Fruit fly (Drosophila melanogaster): Measurements from ENCODE around the gene CG12219.

The CG12219 gene

dm6 chrX:6316858-6317474, 15.9 kb upstream of the CG12219 start (continued):
- TF ChIP-seq bigmax (GFP tag; optimal IDR thresholded peaks at IDR 0.05) (no peak), CG9797 (GFP tag; optimal IDR thresholded peaks at IDR 0.05) (no peak), gro (GFP tag; optimal IDR thresholded peaks at IDR 0.05) (peak; percentile 65), yki (optimal IDR thresholded peaks at IDR 0.05) (no peak), sens-2 (GFP tag; IDR thresholded peaks at IDR 0.05) (peak; percentile 56), CG9727 (GFP tag; optimal IDR thresholded peaks at IDR 0.05) (peak; percentile 57), CG3838 (GFP tag; optimal IDR thresholded peaks at IDR 0.05) (no peak), danr (GFP tag; IDR thresholded peaks at IDR 0.05) (peak; percentile 34; the same call in 1 of the 2 replicates), al (GFP tag; IDR thresholded peaks at IDR 0.05) (peak; percentile 48; the same call in 1 of the 2 replicates), CG13287 (GFP tag; IDR thresholded peaks at IDR 0.05; ENCODE audit: partially characterized antibody) (no peak), prd (optimal IDR thresholded peaks at IDR 0.05) (no peak), prd (GFP tag; IDR thresholded peaks at IDR 0.05) (peak; percentile 75), shn (GFP tag; optimal IDR thresholded peaks at IDR 0.05) (no peak), HLH54F (GFP tag; optimal IDR thresholded peaks at IDR 0.05) (peak; percentile 40), Deaf1 (tag; optimal IDR thresholded peaks at IDR 0.05) (peak; percentile 28), CG8765 (GFP tag; IDR thresholded peaks at IDR 0.05) (no peak), row (GFP tag; IDR thresholded peaks at IDR 0.05) (peak; percentile 83), Max (GFP tag; optimal IDR thresholded peaks at IDR 0.05) (peak; percentile 35), sug (tag; optimal IDR thresholded peaks at IDR 0.05) (no peak), Jarid2 (GFP tag; optimal IDR thresholded peaks at IDR 0.05) (no peak), CG15696 (tag; optimal IDR thresholded peaks at IDR 0.05) (no peak), rib (GFP tag; IDR thresholded peaks at IDR 0.05) (no peak), CG7928 (GFP tag; optimal IDR thresholded peaks at IDR 0.05) (peak; percentile 7), CG11695 (GFP tag; IDR thresholded peaks at IDR 0.05) (peak; percentile 79), CG16813 (GFP tag; IDR thresholded peaks at IDR 0.05; ENCODE audit: partially characterized antibody) (no peak), CG11696 (GFP tag; IDR thresholded peaks at IDR 0.05) (peak; percentile 72), CG8478 (optimal IDR thresholded peaks at IDR 0.05) (no peak), GATAe (GFP tag; conservative IDR thresholded peaks at IDR 0.05) (no peak; the same call in 1 of the 2 replicates), Gug (GFP tag; IDR thresholded peaks at IDR 0.05) (peak; percentile 49; the same call in 2 of the 4 replicates), CG5245 (GFP tag; optimal IDR thresholded peaks at IDR 0.05) (no peak), CkIIα-i1 (GFP tag; IDR thresholded peaks at IDR 0.05) (no peak), bsh (GFP tag; optimal IDR thresholded peaks at IDR 0.05) (peak in 1 of 2 experiments; percentile 49), CG12391 (tag; optimal IDR thresholded peaks at IDR 0.05) (peak; percentile 53), CG3407 (GFP tag; optimal IDR thresholded peaks at IDR 0.05) (no peak), Xbp1 (GFP tag; optimal IDR thresholded peaks at IDR 0.05) (peak; percentile 38), Chrac-16 (GFP tag; optimal IDR thresholded peaks at IDR 0.05) (peak; percentile 18), CG10366 (GFP tag; IDR thresholded peaks at IDR 0.05) (peak; percentile 60), nom (GFP tag; optimal IDR thresholded peaks at IDR 0.05) (no peak), CG2116 (GFP tag; optimal IDR thresholded peaks at IDR 0.05) (no peak), gsb (GFP tag; IDR thresholded peaks at IDR 0.05) (peak; percentile 21; the same call in 1 of the 2 replicates), CG2712 (tag; optimal IDR thresholded peaks at IDR 0.05) (no peak), lilli (GFP tag; optimal IDR thresholded peaks at IDR 0.05) (peak; percentile 57), CG3847 (GFP tag; IDR thresholded peaks at IDR 0.05) (peak; percentile 67; the same call in 1 of the 2 replicates), HHEX (GFP tag; optimal IDR thresholded peaks at IDR 0.05) (peak; percentile 73), Dek (tag; optimal IDR thresholded peaks at IDR 0.05) (peak; percentile 55), trem (tag; optimal IDR thresholded peaks at IDR 0.05) (no peak), CG6791 (GFP tag; IDR thresholded peaks at IDR 0.05; ENCODE audit: partially characterized antibody) (no peak), CG9609 (GFP tag; optimal IDR thresholded peaks at IDR 0.05) (no peak), CG3726 (GFP tag; IDR thresholded peaks at IDR 0.05) (no peak), gsb-n (tag; optimal IDR thresholded peaks at IDR 0.05) (no peak), Doc3 (GFP tag; IDR thresholded peaks at IDR 0.05; ENCODE audit: partially characterized antibody) (no peak)
